Fruit fly (Drosophila melanogaster): ENCODE measurements around the gene djl.
A peak's percentile ranks its signal among the peaks of the same experiment; 100 is the strongest.

djl gene

dm6 chr3R:7060467-7060866 lies at the start of gene djl:
Gene djl (plus strand): TSS chr3R:7060767.
- TF ChIP-seq dac (GFP tag; optimal IDR thresholded peaks at IDR 0.05) (no peak), OdsH (GFP tag; optimal IDR thresholded peaks at IDR 0.05) (no peak), vri (GFP tag; optimal IDR thresholded peaks at IDR 0.05) (no peak), CG3919 (GFP tag; optimal IDR thresholded peaks at IDR 0.05) (no peak), esn (GFP tag; optimal IDR thresholded peaks at IDR 0.05) (no peak), Sox15 (GFP tag; optimal IDR thresholded peaks at IDR 0.05) (no peak), Hr4 (GFP tag; optimal IDR thresholded peaks at IDR 0.05) (no peak), Eip93F (GFP tag; optimal IDR thresholded peaks at IDR 0.05) (no peak), salr (GFP tag; optimal IDR thresholded peaks at IDR 0.05) (no peak), CG11762 (GFP tag; optimal IDR thresholded peaks at IDR 0.05; ENCODE audit: insufficient read depth) (no peak)

- no peak for TF ChIP-seq ss (GFP tag; optimal IDR thresholded peaks at IDR 0.05)
- TF ChIP-seq fd85E (GFP tag; optimal IDR thresholded peaks at IDR 0.05), result no peak
- TF ChIP-seq net (GFP tag; optimal IDR thresholded peaks at IDR 0.05), result no peak
- TF ChIP-seq CG6163 (GFP tag; IDR thresholded peaks at IDR 0.05), result no peak
- TF ChIP-seq CG3919 (GFP tag; optimal IDR thresholded peaks at IDR 0.05), result no peak
- no peak for TF ChIP-seq lz (GFP tag; optimal IDR thresholded peaks at IDR 0.05)
- no peak for TF ChIP-seq esn (GFP tag; optimal IDR thresholded peaks at IDR 0.05)
- no peak for TF ChIP-seq CG4318 (GFP tag; optimal IDR thresholded peaks at IDR 0.05)
Observed at dm6 chr3R:7011031-7011565, 49.5 kb upstream of the djl start.

- TF ChIP-seq Eip75B (GFP tag; optimal IDR thresholded peaks at IDR 0.05) (peak; percentile 87), CG9139 (GFP tag; optimal IDR thresholded peaks at IDR 0.05) (peak; percentile 60), CG4318 (GFP tag; optimal IDR thresholded peaks at IDR 0.05) (peak; percentile 32), Sox14 (GFP tag; optimal IDR thresholded peaks at IDR 0.05) (peak; percentile 90), lz (GFP tag; optimal IDR thresholded peaks at IDR 0.05) (peak; percentile 82), svp (GFP tag) (peak; percentile 73), CG6792 (GFP tag; optimal IDR thresholded peaks at IDR 0.05) (peak; percentile 81), Lpt (GFP tag; optimal IDR thresholded peaks at IDR 0.05) (peak; percentile 73), ss (GFP tag; optimal IDR thresholded peaks at IDR 0.05) (peak; percentile 78 to 87), dsx (GFP tag; optimal IDR thresholded peaks at IDR 0.05; ENCODE audit: poor library complexity, severe bottlenecking) (peak; percentile 85), CG11902 (GFP tag; optimal IDR thresholded peaks at IDR 0.05) (no peak), CG6163 (GFP tag; IDR thresholded peaks at IDR 0.05) (peak; percentile 77), CG10669 (GFP tag; optimal IDR thresholded peaks at IDR 0.05) (peak; percentile 52), fd85E (GFP tag; optimal IDR thresholded peaks at IDR 0.05) (no peak), Eip93F (GFP tag; optimal IDR thresholded peaks at IDR 0.05) (no peak), Met (GFP tag; optimal IDR thresholded peaks at IDR 0.05) (peak; percentile 84), Ets96B (tag; optimal IDR thresholded peaks at IDR 0.05) (peak; percentile 75), Eip78C (GFP tag) (peak; percentile 96), CG16779 (tag; optimal IDR thresholded peaks at IDR 0.05) (peak; percentile 28), achi (GFP tag; optimal IDR thresholded peaks at IDR 0.05) (peak; percentile 84), CG31627 (GFP tag; optimal IDR thresholded peaks at IDR 0.05) (peak; percentile 82), Sox102F (GFP tag; optimal IDR thresholded peaks at IDR 0.05) (peak; percentile 81), topi (GFP tag; optimal IDR thresholded peaks at IDR 0.05) (peak; percentile 69), CG3032 (tag; optimal IDR thresholded peaks at IDR 0.05) (peak; percentile 61), CG6854 (GFP tag; optimal IDR thresholded peaks at IDR 0.05) (no peak), CG6808 (GFP tag; optimal IDR thresholded peaks at IDR 0.05) (peak; percentile 24), acj6 (GFP tag; optimal IDR thresholded peaks at IDR 0.05) (peak; percentile 86), CG3919 (GFP tag; optimal IDR thresholded peaks at IDR 0.05) (peak; percentile 61), net (GFP tag; optimal IDR thresholded peaks at IDR 0.05) (peak; percentile 64), CG8319 (GFP tag; optimal IDR thresholded peaks at IDR 0.05) (peak; percentile 63), CG11294 (GFP tag; IDR thresholded peaks at IDR 0.05) (no peak), Hr4 (GFP tag; optimal IDR thresholded peaks at IDR 0.05) (peak; percentile 68), pdm3 (GFP tag; optimal IDR thresholded peaks at IDR 0.05) (peak; percentile 80), CG6276 (GFP tag; optimal IDR thresholded peaks at IDR 0.05) (no peak), CG10631 (GFP tag; optimal IDR thresholded peaks at IDR 0.05) (peak; percentile 92), Blimp-1 (GFP tag; optimal IDR thresholded peaks at IDR 0.05) (no peak), dac (GFP tag; optimal IDR thresholded peaks at IDR 0.05) (peak; percentile 15), Sox15 (GFP tag; optimal IDR thresholded peaks at IDR 0.05) (peak; percentile 59), Smox (GFP tag; optimal IDR thresholded peaks at IDR 0.05) (peak; percentile 82), salr (GFP tag; optimal IDR thresholded peaks at IDR 0.05) (peak; percentile 67 to 75), CG8632 (GFP tag; optimal IDR thresholded peaks at IDR 0.05) (peak; percentile 70)
Observed at dm6 chr3R:7024574-7024973, 36.0 kb upstream of the djl start.
